Fruit fly (Drosophila melanogaster): ENCODE measurements around the gene Tdrd3.

Tdrd3 gene

dm6 chr3L:14781082-14781862 lies 5.3 kb upstream of the Tdrd3 start (continued):
- TF ChIP-seq Max (GFP tag; optimal IDR thresholded peaks at IDR 0.05) (peak; percentile 46), Trl (optimal IDR thresholded peaks at IDR 0.05) (peak; percentile 91 to 93), Trl (GFP tag; optimal IDR thresholded peaks at IDR 0.05) (peak; percentile 59), vfl (GFP tag; optimal IDR thresholded peaks at IDR 0.05) (no peak), zen (tag; optimal IDR thresholded peaks at IDR 0.05) (peak; percentile 57), Elba2 (GFP tag; optimal IDR thresholded peaks at IDR 0.05) (no peak), cas (GFP tag; IDR thresholded peaks at IDR 0.05) (peak; percentile 20; the same call in 1 of the 2 replicates), gsb-n (tag; optimal IDR thresholded peaks at IDR 0.05) (peak; percentile 54), CG4424 (GFP tag; optimal IDR thresholded peaks at IDR 0.05) (peak; percentile 79), CG10543 (GFP tag; optimal IDR thresholded peaks at IDR 0.05) (peak; percentile 82), CHES-1-like (GFP tag; optimal IDR thresholded peaks at IDR 0.05) (peak; percentile 16), CG7839 (tag; optimal IDR thresholded peaks at IDR 0.05) (peak; percentile 79), trh (GFP tag; optimal IDR thresholded peaks at IDR 0.05) (peak; percentile 45), tio (GFP tag; optimal IDR thresholded peaks at IDR 0.05) (peak; percentile 63), E2f1 (GFP tag; IDR thresholded peaks at IDR 0.05) (peak; percentile 38; the same call in 1 of the 2 replicates), kay (GFP tag; optimal IDR thresholded peaks at IDR 0.05) (peak; percentile 13), CG15696 (tag; optimal IDR thresholded peaks at IDR 0.05) (peak; percentile 66), CG8359 (GFP tag; optimal IDR thresholded peaks at IDR 0.05; ENCODE audit: borderline replicate concordance) (peak; percentile 55), CG10321 (GFP tag; IDR thresholded peaks at IDR 0.05) (no peak), bsh (GFP tag; optimal IDR thresholded peaks at IDR 0.05) (peak; percentile 61 to 62), Dip3 (GFP tag; optimal IDR thresholded peaks at IDR 0.05) (no peak), CG12236 (GFP tag; optimal IDR thresholded peaks at IDR 0.05) (peak; percentile 20), trem (tag; optimal IDR thresholded peaks at IDR 0.05) (peak; percentile 42), CG10565 (GFP tag; optimal IDR thresholded peaks at IDR 0.05) (no peak), CG30431 (GFP tag; optimal IDR thresholded peaks at IDR 0.05) (peak; percentile 55), grn (GFP tag; optimal IDR thresholded peaks at IDR 0.05) (no peak), pum (GFP tag; optimal IDR thresholded peaks at IDR 0.05) (peak; percentile 46), Tbp (GFP tag; optimal IDR thresholded peaks at IDR 0.05) (no peak), maf-S (GFP tag; optimal IDR thresholded peaks at IDR 0.05) (peak; percentile 28), CG18619 (GFP tag; optimal IDR thresholded peaks at IDR 0.05) (peak; percentile 62), HmgD (GFP tag; optimal IDR thresholded peaks at IDR 0.05) (no peak), Stat92E (GFP tag; optimal IDR thresholded peaks at IDR 0.05) (peak in 1 of 3 experiments; percentile 86), CG12299 (tag; optimal IDR thresholded peaks at IDR 0.05) (peak; percentile 42), MESR4 (GFP tag; optimal IDR thresholded peaks at IDR 0.05) (no peak), NFAT (GFP tag; IDR thresholded peaks at IDR 0.05) (no peak), CG34376 (GFP tag; optimal IDR thresholded peaks at IDR 0.05) (peak; percentile 85), Nf-YB (GFP tag; optimal IDR thresholded peaks at IDR 0.05) (peak; percentile 52), CG32772 (GFP tag; IDR thresholded peaks at IDR 0.05) (no peak), Scr (GFP tag; IDR thresholded peaks at IDR 0.05; ENCODE audit: partially characterized antibody) (peak; percentile 14; the same call in 1 of the 2 replicates), CG4282 (GFP tag; optimal IDR thresholded peaks at IDR 0.05) (no peak), D (optimal IDR thresholded peaks at IDR 0.05) (no peak), D (GFP tag; optimal IDR thresholded peaks at IDR 0.05) (peak; percentile 71), Bteb2 (GFP tag; optimal IDR thresholded peaks at IDR 0.05) (peak; percentile 17), CG6765 (GFP tag; optimal IDR thresholded peaks at IDR 0.05) (peak; percentile 59), en (GFP tag; optimal IDR thresholded peaks at IDR 0.05) (peak; percentile 53), CG3838 (GFP tag; optimal IDR thresholded peaks at IDR 0.05) (no peak), CG16815 (GFP tag; optimal IDR thresholded peaks at IDR 0.05) (peak; percentile 23), Sox102F (GFP tag; optimal IDR thresholded peaks at IDR 0.05) (peak; percentile 74), unc-4 (GFP tag; IDR thresholded peaks at IDR 0.05; ENCODE audit: partially characterized antibody) (peak; percentile 56)
